Fruit fly (Drosophila melanogaster) whole organism, prepupa: ENCODE data around the gene CG32053.

Experiments used
- CG10669 ChIP-seq: fragments of 200-800 bp; sonication (Bioruptor generic); optimal IDR thresholded peaks from 3 replicates; lab custom pipeline; 2018; ENCODE audit warnings: missing biosample characterization, mild to moderate bottlenecking, missing genetic modification characterization, moderate library complexity
- CG15336 ChIP-seq: fragments of 200-800 bp; sonication (Bioruptor generic); IDR thresholded peaks from 2 replicates; pipeline ENCODE4 v1.3.6; 2022; ENCODE audit warnings: missing biosample characterization, missing genetic modification characterization
- CG8119 ChIP-seq: fragments of 200-800 bp; sonication (Bioruptor generic); IDR thresholded peaks from 3 replicates; pipeline ENCODE4 v1.3.6; 2022; ENCODE audit warnings: missing biosample characterization, missing genetic modification characterization
- CG9139 ChIP-seq: fragments of 200-800 bp; sonication (Bioruptor generic); optimal IDR thresholded peaks from 3 replicates; lab custom pipeline; 2017; ENCODE audit warnings: missing biosample characterization, mild to moderate bottlenecking, missing genetic modification characterization
- Sox15 ChIP-seq: fragments of 200-800 bp; sonication (Bioruptor generic); optimal IDR thresholded peaks from 3 replicates; lab custom pipeline; 2016; ENCODE audit warnings: missing biosample characterization, missing genetic modification characterization
- fd59A ChIP-seq: fragments of 200-800 bp; sonication (Bioruptor generic); optimal IDR thresholded peaks from 2 replicates; lab custom pipeline; 2017; ENCODE audit warnings: missing biosample characterization, mild to moderate bottlenecking, missing genetic modification characterization, missing genetic modification reagents

DNA sequence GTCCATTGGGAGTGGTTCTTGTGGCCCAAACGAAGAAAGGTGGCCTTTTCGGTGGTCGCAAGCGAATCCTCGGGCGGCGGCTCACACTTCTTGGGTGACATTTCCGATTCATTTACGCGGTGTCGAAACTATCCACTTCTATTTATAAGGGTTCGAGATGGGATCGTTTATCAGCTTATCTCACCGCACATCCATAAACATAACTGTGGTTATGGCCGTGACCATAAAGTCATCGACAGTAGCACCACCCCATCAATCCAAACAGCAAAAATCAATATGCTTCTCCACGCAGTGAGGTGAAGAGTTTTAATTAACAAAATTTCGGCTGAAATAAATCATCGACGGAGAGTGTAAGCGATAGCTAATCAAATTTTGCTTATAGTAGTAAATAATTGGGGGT is 8.6 kb upstream of the CG32053 start, which contains the start of gene CG42826:
- no peak for TF ChIP-seq CG10669 (GFP tag; lab: Kevin White, UChicago)
- TF ChIP-seq CG8119 (GFP tag; lab: Robert Waterston, UW): no peak
- TF ChIP-seq Sox15 (GFP tag; lab: Kevin White, UChicago): no peak
- TF ChIP-seq CG15336: no peak
- TF ChIP-seq CG9139 (GFP tag; lab: Kevin White, UChicago): no peak
- TF ChIP-seq fd59A (GFP tag; lab: Kevin White, UChicago): no peak
